Worm (Caenorhabditis elegans) whole organism, L4 larva: ENCODE results near the gene irld-61.

Source experiments
- aly-2 ChIP-seq: sonication (generic microtip); optimal IDR thresholded peaks from 2 replicates; lab custom pipeline; 2018; ENCODE audit warnings: missing biosample characterization, missing genetic modification characterization
- ceh-44 ChIP-seq: fragments of 200-800 bp; sonication (Bioruptor generic); IDR thresholded peaks from 2 replicates; pipeline ENCODE4 v1.3.6; 2022; ENCODE audit warnings: missing genetic modification reagents, missing genetic modification characterization, missing compliant biosample characterization
- fos-1 ChIP-seq: fragments of 150-350 bp; optimal IDR thresholded peaks from 2 replicates; lab custom pipeline; 2014; ENCODE audit warnings: missing biosample characterization, missing genetic modification characterization
- pqm-1 ChIP-seq: sonication (generic microtip); optimal IDR thresholded peaks from 2 replicates; lab custom pipeline; 2017; ENCODE audit warnings: missing biosample characterization, missing genetic modification characterization

DNA sequence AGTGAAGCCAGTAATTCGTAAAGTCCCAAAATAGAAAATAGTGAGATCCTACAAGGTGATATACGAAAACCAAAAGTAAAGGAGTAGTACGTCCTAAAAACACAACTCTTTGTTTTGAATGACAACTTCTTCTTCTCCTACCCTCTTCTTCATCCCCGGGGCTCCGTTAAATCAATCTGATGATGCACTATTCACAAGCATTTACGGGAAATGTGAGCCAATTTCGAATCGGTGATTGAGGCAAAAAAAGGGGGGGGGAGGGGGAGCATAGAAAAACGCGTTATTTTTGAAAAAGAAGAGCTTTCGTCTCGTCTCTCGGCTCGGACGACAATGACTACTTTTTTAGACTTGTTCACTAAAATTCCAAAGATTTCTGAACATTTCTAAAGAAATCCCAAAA, 19.5 kb downstream of the irld-61 start:
- TF ChIP-seq ceh-44, result no peak
- no peak for TF ChIP-seq aly-2
- TF ChIP-seq pqm-1, result no peak
- no peak for TF ChIP-seq fos-1 (tag; lab: Kevin White, UChicago)
